Fruit fly (Drosophila melanogaster): ENCODE data around the gene CG31041.

DNA sequence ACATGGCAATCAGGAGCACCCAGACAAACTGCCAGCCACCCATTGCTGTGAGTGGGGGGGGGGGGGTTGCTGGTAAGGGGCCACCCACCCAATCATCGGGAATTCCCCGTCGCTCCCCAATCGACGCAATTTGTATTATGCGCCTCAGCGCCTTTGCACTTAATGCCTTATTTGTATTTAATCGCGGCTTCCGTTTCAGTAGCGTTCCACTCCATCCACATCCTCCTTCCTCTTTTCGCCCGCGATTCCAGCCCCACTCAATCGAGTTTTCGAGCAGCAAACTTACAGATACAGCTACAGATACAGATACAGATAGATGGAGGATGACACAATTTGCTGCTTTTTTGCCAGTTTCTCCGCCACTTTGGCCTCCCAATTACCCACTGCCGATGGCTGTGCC is 20.3 kb upstream of the CG31041 start:
- TF ChIP-seq Sox15 (GFP tag; optimal IDR thresholded peaks at IDR 0.05) (no peak), OdsH (GFP tag; optimal IDR thresholded peaks at IDR 0.05) (no peak), CG3919 (GFP tag; optimal IDR thresholded peaks at IDR 0.05) (no peak), Gug (GFP tag; IDR thresholded peaks at IDR 0.05) (no peak), CG1621 (tag; optimal IDR thresholded peaks at IDR 0.05) (no peak), Hr4 (GFP tag; optimal IDR thresholded peaks at IDR 0.05) (no peak), CG16779 (tag; optimal IDR thresholded peaks at IDR 0.05) (no peak), CG6854 (GFP tag; optimal IDR thresholded peaks at IDR 0.05) (no peak), Lpt (GFP tag; optimal IDR thresholded peaks at IDR 0.05) (no peak), CG8119 (GFP tag; IDR thresholded peaks at IDR 0.05) (no peak)

All from whole organism, prepupa.